Fruit fly (Drosophila melanogaster) whole organism, prepupa: ENCODE results near the gene Bre1.

Experiments used
- Blimp-1 ChIP-seq: fragments of 200-800 bp; sonication (Bioruptor generic); optimal IDR thresholded peaks from 3 replicates; lab custom pipeline; 2017; ENCODE audit warnings: missing biosample characterization, missing genetic modification characterization, mild to moderate bottlenecking, moderate library complexity, missing genetic modification reagents
- CG10669 ChIP-seq: fragments of 200-800 bp; sonication (Bioruptor generic); optimal IDR thresholded peaks from 3 replicates; lab custom pipeline; 2018; ENCODE audit warnings: missing biosample characterization, mild to moderate bottlenecking, missing genetic modification characterization, moderate library complexity
- CG11762 ChIP-seq: fragments of 200-800 bp; sonication (Bioruptor generic); optimal IDR thresholded peaks from 3 replicates; lab custom pipeline; 2016; ENCODE audit warnings: missing biosample characterization, missing genetic modification characterization; ENCODE audit not compliant: insufficient read depth
- CG11902 ChIP-seq: fragments of 200-800 bp; sonication (Bioruptor generic); optimal IDR thresholded peaks from 3 replicates; lab custom pipeline; 2016; ENCODE audit warnings: missing biosample characterization, missing genetic modification characterization
- CG15336 ChIP-seq: fragments of 200-800 bp; sonication (Bioruptor generic); IDR thresholded peaks from 2 replicates; pipeline ENCODE4 v1.3.6; 2022; ENCODE audit warnings: missing biosample characterization, missing genetic modification characterization
- CG1621 ChIP-seq: fragments of 200-800 bp; sonication (Bioruptor generic); optimal IDR thresholded peaks from 3 replicates; lab custom pipeline; 2018; ENCODE audit warnings: missing biosample characterization, mild to moderate bottlenecking, missing genetic modification characterization
- CG16779 ChIP-seq: fragments of 200-800 bp; sonication (Bioruptor generic); optimal IDR thresholded peaks from 3 replicates; lab custom pipeline; 2017; ENCODE audit warnings: missing biosample characterization, mild to moderate bottlenecking, missing genetic modification characterization
- CG3032 ChIP-seq: fragments of 200-800 bp; optimal IDR thresholded peaks from 2 replicates; lab custom pipeline; 2019; ENCODE audit warnings: missing biosample characterization, mild to moderate bottlenecking, missing genetic modification characterization, moderate library complexity
- CG32006 ChIP-seq: fragments of 200-800 bp; sonication (Bioruptor generic); optimal IDR thresholded peaks from 3 replicates; lab custom pipeline; 2017; ENCODE audit warnings: missing biosample characterization, mild to moderate bottlenecking, missing genetic modification characterization
- CG34406 ChIP-seq: fragments of 200-800 bp; sonication (Bioruptor generic); optimal IDR thresholded peaks from 3 replicates; lab custom pipeline; 2016; ENCODE audit warnings: missing biosample characterization, missing genetic modification characterization
- CG3919 ChIP-seq: fragments of 200-800 bp; sonication (Bioruptor generic); optimal IDR thresholded peaks from 3 replicates; lab custom pipeline; 2016; ENCODE audit warnings: missing biosample characterization, missing genetic modification characterization
- CG6163 ChIP-seq: fragments of 200-800 bp; sonication (Bioruptor generic); IDR thresholded peaks from 3 replicates; pipeline ENCODE4 v1.3.6; 2022; ENCODE audit warnings: missing biosample characterization, missing genetic modification characterization
- CG6276 ChIP-seq: fragments of 200-800 bp; sonication (Bioruptor generic); optimal IDR thresholded peaks from 2 replicates; lab custom pipeline; 2017; ENCODE audit warnings: missing biosample characterization, mild to moderate bottlenecking, missing genetic modification characterization
- CG6792 ChIP-seq: fragments of 200-800 bp; sonication (Bioruptor generic); optimal IDR thresholded peaks from 3 replicates; lab custom pipeline; 2016; ENCODE audit warnings: missing biosample characterization, missing genetic modification characterization
- CG6854 ChIP-seq: fragments of 200-800 bp; sonication (Bioruptor generic); optimal IDR thresholded peaks from 2 replicates; lab custom pipeline; 2017; ENCODE audit warnings: missing biosample characterization, mild to moderate bottlenecking, missing genetic modification characterization
- CG7368 ChIP-seq: fragments of 200-800 bp; sonication (Bioruptor generic); optimal IDR thresholded peaks from 3 replicates; lab custom pipeline; 2016; ENCODE audit warnings: missing biosample characterization, missing genetic modification characterization
- CG8319 ChIP-seq: fragments of 200-800 bp; sonication (Bioruptor generic); optimal IDR thresholded peaks from 3 replicates; lab custom pipeline; 2016; ENCODE audit warnings: missing biosample characterization, missing genetic modification characterization
- CG8632 ChIP-seq: fragments of 200-800 bp; sonication (Bioruptor generic); optimal IDR thresholded peaks from 3 replicates; lab custom pipeline; 2016; ENCODE audit warnings: missing biosample characterization, missing genetic modification characterization
- CG9139 ChIP-seq: fragments of 200-800 bp; sonication (Bioruptor generic); optimal IDR thresholded peaks from 3 replicates; lab custom pipeline; 2017; ENCODE audit warnings: missing biosample characterization, mild to moderate bottlenecking, missing genetic modification characterization
- Eip75B ChIP-seq: fragments of 200-800 bp; sonication (Bioruptor generic); optimal IDR thresholded peaks from 3 replicates; lab custom pipeline; 2016; ENCODE audit warnings: missing biosample characterization, missing genetic modification characterization
- Eip78C ChIP-seq: fragments of 200-800 bp; sonication (Bioruptor generic); peaks from one replicate; lab custom pipeline; 2016; ENCODE audit warnings: missing biosample characterization, missing genetic modification characterization
- Eip93F ChIP-seq: fragments of 200-800 bp; sonication (Bioruptor generic); optimal IDR thresholded peaks from 2 replicates; lab custom pipeline; 2016; ENCODE audit warnings: missing biosample characterization, mild to moderate bottlenecking, missing genetic modification characterization
- Ets21C ChIP-seq: fragments of 200-800 bp; sonication (Bioruptor generic); optimal IDR thresholded peaks from 3 replicates; lab custom pipeline; 2016; ENCODE audit warnings: missing biosample characterization, missing genetic modification characterization
- Ets96B ChIP-seq: fragments of 200-800 bp; optimal IDR thresholded peaks from 2 replicates; lab custom pipeline; 2019; ENCODE audit warnings: missing biosample characterization, mild to moderate bottlenecking, missing genetic modification characterization, moderate library complexity
- Hr38 ChIP-seq: sonication (Bioruptor generic); optimal IDR thresholded peaks from 2 replicates; lab custom pipeline; 2016; ENCODE audit warnings: missing biosample characterization, missing genetic modification characterization
- Hr4 ChIP-seq: fragments of 200-800 bp; sonication (Bioruptor generic); optimal IDR thresholded peaks from 3 replicates; lab custom pipeline; 2016; ENCODE audit warnings: missing biosample characterization, missing genetic modification characterization
- Lpt ChIP-seq: fragments of 200-800 bp; sonication (Bioruptor generic); optimal IDR thresholded peaks from 3 replicates; lab custom pipeline; 2016; ENCODE audit warnings: missing biosample characterization, missing genetic modification characterization
- Met ChIP-seq: fragments of 200-800 bp; sonication (Bioruptor generic); optimal IDR thresholded peaks from 3 replicates; lab custom pipeline; 2016; ENCODE audit warnings: missing biosample characterization, missing genetic modification characterization
- Smox ChIP-seq: fragments of 200-800 bp; sonication (Bioruptor generic); optimal IDR thresholded peaks from 3 replicates; lab custom pipeline; 2016; ENCODE audit warnings: missing biosample characterization, missing genetic modification characterization
- Sox102F ChIP-seq: fragments of 200-800 bp; sonication (Bioruptor generic); optimal IDR thresholded peaks from 2 replicates; lab custom pipeline; 2016; ENCODE audit warnings: missing biosample characterization, mild to moderate bottlenecking, missing genetic modification characterization
- Sox14 ChIP-seq: fragments of 200-800 bp; sonication (Bioruptor generic); optimal IDR thresholded peaks from 3 replicates; lab custom pipeline; 2016; ENCODE audit warnings: missing biosample characterization, missing genetic modification characterization
- Sox15 ChIP-seq: fragments of 200-800 bp; sonication (Bioruptor generic); optimal IDR thresholded peaks from 3 replicates; lab custom pipeline; 2016; ENCODE audit warnings: missing biosample characterization, missing genetic modification characterization
- achi ChIP-seq: fragments of 200-800 bp; sonication (Bioruptor generic); optimal IDR thresholded peaks from 3 replicates; lab custom pipeline; 2016; ENCODE audit warnings: missing biosample characterization, missing genetic modification characterization
- acj6 ChIP-seq: fragments of 200-800 bp; sonication (Bioruptor generic); optimal IDR thresholded peaks from 3 replicates; lab custom pipeline; 2016; ENCODE audit warnings: missing biosample characterization, missing genetic modification characterization
- cyc ChIP-seq: fragments of 200-800 bp; sonication (Bioruptor generic); optimal IDR thresholded peaks from 3 replicates; lab custom pipeline; 2016; ENCODE audit warnings: missing biosample characterization, missing genetic modification characterization
- dac ChIP-seq: fragments of 200-800 bp; sonication (Bioruptor generic); optimal IDR thresholded peaks from 2 replicates; lab custom pipeline; 2017; ENCODE audit warnings: missing biosample characterization, mild to moderate bottlenecking, missing genetic modification characterization
- dsx ChIP-seq: fragments of 200-800 bp; optimal IDR thresholded peaks from 3 replicates; lab custom pipeline; 2019; ENCODE audit warnings: missing biosample characterization, mild to moderate bottlenecking, missing genetic modification characterization, moderate library complexity; ENCODE audit not compliant: poor library complexity, severe bottlenecking
- eg ChIP-seq: fragments of 200-800 bp; sonication (Bioruptor generic); IDR thresholded peaks from 3 replicates; pipeline ENCODE4 v1.3.6; 2022; ENCODE audit warnings: missing biosample characterization, missing genetic modification characterization
- esn ChIP-seq: fragments of 200-800 bp; sonication (Bioruptor generic); optimal IDR thresholded peaks from 2 replicates; lab custom pipeline; 2016; ENCODE audit warnings: missing biosample characterization, mild to moderate bottlenecking, missing genetic modification characterization, moderate library complexity
- fd85E ChIP-seq: fragments of 200-800 bp; sonication (Bioruptor generic); optimal IDR thresholded peaks from 3 replicates; lab custom pipeline; 2016; ENCODE audit warnings: missing biosample characterization, missing genetic modification characterization
- fkh ChIP-seq: fragments of 200-800 bp; sonication (Bioruptor generic); optimal IDR thresholded peaks from 3 replicates; lab custom pipeline; 2017; ENCODE audit warnings: missing biosample characterization, mild to moderate bottlenecking, missing genetic modification characterization, moderate library complexity
- net ChIP-seq: fragments of 200-800 bp; sonication (Bioruptor generic); optimal IDR thresholded peaks from 3 replicates; lab custom pipeline; 2016; ENCODE audit warnings: missing biosample characterization, missing genetic modification characterization
- pdm3 ChIP-seq: fragments of 200-800 bp; sonication (Bioruptor generic); optimal IDR thresholded peaks from 3 replicates; lab custom pipeline; 2016; ENCODE audit warnings: missing biosample characterization, missing genetic modification characterization
- salr ChIP-seq, 2 experiments: fragments of 200-800 bp; sonication (Bioruptor generic); optimal IDR thresholded peaks; 3 replicates each; lab custom pipeline; 2016 to 2018; ENCODE audit warnings: missing biosample characterization in 2 of 2, missing genetic modification characterization in 2 of 2, mild to moderate bottlenecking in 1 of 2
- spab ChIP-seq: fragments of 200-800 bp; sonication (Bioruptor generic); optimal IDR thresholded peaks from 2 replicates; lab custom pipeline; 2017; ENCODE audit warnings: missing biosample characterization, mild to moderate bottlenecking, missing genetic modification characterization, missing genetic modification reagents
- svp ChIP-seq: fragments of 200-800 bp; sonication (Bioruptor generic); peaks from one replicate; lab custom pipeline; 2016; ENCODE audit warnings: missing biosample characterization, missing genetic modification characterization
- topi ChIP-seq: fragments of 200-800 bp; sonication (Bioruptor generic); optimal IDR thresholded peaks from 3 replicates; lab custom pipeline; 2016; ENCODE audit warnings: missing biosample characterization, missing genetic modification characterization

The Bre1 gene

DNA sequence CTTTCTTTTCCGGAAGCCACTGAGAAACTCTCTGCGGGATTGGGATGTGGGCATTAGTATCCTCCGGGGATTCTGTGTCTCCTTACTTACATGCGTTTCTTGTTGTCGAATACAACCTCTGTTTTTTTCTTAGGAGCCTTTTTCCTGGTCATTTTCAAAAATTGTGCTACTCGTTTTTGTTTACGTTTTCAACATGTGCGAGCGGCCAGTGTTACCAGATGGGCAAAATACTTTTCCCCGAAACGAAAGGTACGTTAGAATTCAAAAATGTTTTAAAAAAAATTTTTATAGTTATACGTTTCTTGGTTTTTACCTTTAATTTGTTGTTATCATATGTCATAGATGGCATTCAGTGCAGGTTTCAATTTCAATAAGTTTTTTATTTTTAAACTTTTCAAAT, 16.9 kb downstream of the Bre1 start, which contains the start of gene vito:
vito (minus strand) TSS at position 220 of the 400 bp plus-strand sequence.
- no peak for TF ChIP-seq esn
- TF ChIP-seq CG8319 (GFP tag; lab: Kevin White, UChicago) = no peak
- no peak for TF ChIP-seq CG10669
- TF ChIP-seq Ets96B (tag; lab: Kevin White, UChicago) = no peak
- no peak for TF ChIP-seq dac (GFP tag; lab: Kevin White, UChicago)

DNA sequence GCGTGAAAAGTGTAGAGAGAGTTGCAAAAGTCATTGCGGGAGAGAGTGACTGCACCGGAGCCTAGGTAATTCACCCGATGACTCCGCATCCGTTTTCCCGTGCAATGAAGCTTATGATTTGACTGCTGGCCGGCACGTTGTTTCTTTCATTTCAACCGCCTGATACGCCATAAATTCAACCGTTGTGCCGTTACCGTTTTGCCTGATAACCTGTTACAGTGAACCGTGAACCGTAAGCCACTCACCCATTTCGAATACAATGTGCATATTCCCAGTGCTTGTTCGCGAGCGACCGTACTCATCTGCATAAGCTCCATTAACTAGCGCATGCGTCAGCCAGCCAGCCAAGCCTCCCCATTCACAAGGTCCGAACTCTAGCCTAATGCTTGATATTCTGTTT, 19.2 kb downstream of the Bre1 start:
- TF ChIP-seq Eip93F (GFP tag; lab: Kevin White, UChicago) (no peak), svp (GFP tag; lab: Kevin White, UChicago) (peak; percentile 98)

DNA sequence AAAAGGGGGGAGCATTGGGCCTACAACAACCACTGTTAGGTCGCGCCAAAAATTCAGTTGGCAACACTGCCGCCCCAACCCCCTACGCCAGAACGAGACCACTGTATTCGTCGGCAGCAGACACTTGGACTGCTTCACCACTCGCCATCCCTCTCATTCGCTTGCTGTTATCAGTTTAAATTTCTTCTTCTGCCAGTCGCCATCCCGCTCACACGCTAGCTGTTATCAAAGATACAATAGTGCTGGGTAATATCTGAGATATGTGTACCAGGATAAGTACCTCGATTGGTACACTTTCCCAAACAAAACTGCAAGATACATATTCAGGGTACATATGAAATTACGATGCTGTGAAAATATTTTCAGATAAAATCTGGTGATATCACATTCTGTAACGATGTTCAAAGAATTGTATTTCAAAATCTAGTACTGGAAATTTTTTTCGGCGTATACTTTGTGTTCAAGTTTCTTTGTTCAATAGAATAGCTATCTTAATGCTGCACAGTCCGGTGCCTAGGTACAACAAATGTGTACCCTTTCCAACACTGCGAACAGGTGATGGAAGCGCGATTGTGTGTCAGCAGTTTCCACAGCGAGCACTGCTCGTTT, 23.1 kb downstream of the Bre1 start:
- TF ChIP-seq Met (GFP tag; lab: Kevin White, UChicago) = no peak
- peak; percentile 89 for TF ChIP-seq topi (GFP tag; lab: Kevin White, UChicago)
- TF ChIP-seq Blimp-1 (GFP tag; lab: Kevin White, UChicago) = no peak
- peak; percentile 55 for TF ChIP-seq Eip93F (GFP tag; lab: Kevin White, UChicago)
- no peak for TF ChIP-seq CG9139 (GFP tag; lab: Kevin White, UChicago)
- TF ChIP-seq pdm3 (GFP tag; lab: Kevin White, UChicago) = no peak
- peak; percentile 96 for TF ChIP-seq Sox14 (GFP tag; lab: Kevin White, UChicago)
- TF ChIP-seq Ets21C = no peak
- no peak for TF ChIP-seq fd85E (GFP tag; lab: Kevin White, UChicago)
- TF ChIP-seq eg (GFP tag; lab: Robert Waterston, UW) = peak; percentile 73
- peak; percentile 74 for TF ChIP-seq CG15336 (GFP tag; lab: Robert Waterston, UW)
- TF ChIP-seq CG7368 (GFP tag; lab: Kevin White, UChicago) = no peak
- peak; percentile 98 for TF ChIP-seq Eip78C (GFP tag; lab: Kevin White, UChicago)
- TF ChIP-seq CG6276 = no peak
- TF ChIP-seq salr (GFP tag; optimal IDR thresholded peaks at IDR 0.05; lab: Kevin White, UChicago) = peak in 1 of 2 experiments; percentile 74
- TF ChIP-seq acj6 (GFP tag; lab: Kevin White, UChicago) = peak; percentile 89
- peak; percentile 80 for TF ChIP-seq CG34406 (GFP tag; lab: Kevin White, UChicago)
- peak; percentile 91 for TF ChIP-seq esn
- peak; percentile 90 for TF ChIP-seq CG32006 (GFP tag; lab: Kevin White, UChicago)
- peak; percentile 86 for TF ChIP-seq CG8319 (GFP tag; lab: Kevin White, UChicago)
- peak; percentile 86 for TF ChIP-seq CG3919
- TF ChIP-seq CG1621 (tag; lab: Kevin White, UChicago) = peak; percentile 51
- no peak for TF ChIP-seq Hr38 (GFP tag; lab: Kevin White, UChicago)
- peak; percentile 86 for TF ChIP-seq CG8632 (GFP tag; lab: Kevin White, UChicago)
- no peak for TF ChIP-seq net (GFP tag; lab: Kevin White, UChicago)
- peak; percentile 60; the same call in 2 of the 3 replicates for TF ChIP-seq CG6163
- TF ChIP-seq cyc = peak; percentile 86
- TF ChIP-seq spab = no peak
- no peak for TF ChIP-seq Smox (GFP tag; lab: Kevin White, UChicago)
- TF ChIP-seq fkh (GFP tag; lab: Kevin White, UChicago) = peak; percentile 47
- TF ChIP-seq Hr4 (GFP tag; lab: Kevin White, UChicago) = no peak
- peak; percentile 67 for TF ChIP-seq Lpt (GFP tag; lab: Kevin White, UChicago)
- TF ChIP-seq CG6854 (GFP tag; lab: Kevin White, UChicago) = peak; percentile 54
- TF ChIP-seq CG11762 (GFP tag; lab: Kevin White, UChicago) = peak; percentile 80
- peak; percentile 85 for TF ChIP-seq CG6792 (GFP tag; lab: Kevin White, UChicago)
- no peak for TF ChIP-seq Sox102F (GFP tag; lab: Kevin White, UChicago)
- peak; percentile 63 for TF ChIP-seq Sox15
- no peak for TF ChIP-seq Eip75B (GFP tag; lab: Kevin White, UChicago)
- peak; percentile 78 for TF ChIP-seq dsx
- peak; percentile 93 for TF ChIP-seq svp (GFP tag; lab: Kevin White, UChicago)
- peak; percentile 82 for TF ChIP-seq CG3032
- peak; percentile 88 for TF ChIP-seq achi (GFP tag; lab: Kevin White, UChicago)
- TF ChIP-seq CG16779 (tag; lab: Kevin White, UChicago) = no peak
- TF ChIP-seq CG11902 = peak; percentile 68
- TF ChIP-seq dac (GFP tag; lab: Kevin White, UChicago) = no peak
